Fruit fly (Drosophila melanogaster) Kc167 (cell line): ENCODE measurements around the gene CG14662.

Source experiments
- Myc ChIP-seq: fragments of >200 bp; optimal IDR thresholded peaks from 2 replicates; lab custom pipeline; 2017; ENCODE audit warnings: missing external identifiers
- Sin3A ChIP-seq: fragments of >200 bp; optimal IDR thresholded peaks from 2 replicates; lab custom pipeline; 2018; ENCODE audit warnings: missing external identifiers
- insv ChIP-seq: fragments of >200 bp; optimal IDR thresholded peaks from 3 replicates; lab custom pipeline; 2018; ENCODE audit warnings: missing external identifiers
- psq ChIP-seq: fragments of >200 bp; optimal IDR thresholded peaks from 2 replicates; lab custom pipeline; 2017; ENCODE audit warnings: missing external identifiers

dm6 chr3R:4994659-4995058 lies 10.6 kb upstream of the CG14662 start:
- no peak for TF ChIP-seq psq (lab: Kevin White, UChicago)
- no peak for TF ChIP-seq insv (lab: Kevin White, UChicago)
- no peak for TF ChIP-seq Myc (lab: Kevin White, UChicago)
- TF ChIP-seq Sin3A (lab: Kevin White, UChicago), result no peak
